Worm (Caenorhabditis elegans) whole organism, late embryonic: Measurements from ENCODE around the gene mel-11.

Source experiments
- ceh-30 ChIP-seq: fragments of 150-350 bp; optimal IDR thresholded peaks from 2 replicates; lab custom pipeline; 2014; ENCODE audit warnings: missing biosample characterization, missing genetic modification characterization
- che-1 ChIP-seq: sonication (generic microtip); optimal IDR thresholded peaks from 2 replicates; lab custom pipeline; 2016; ENCODE audit warnings: mild to moderate bottlenecking, missing genetic modification characterization, missing compliant biosample characterization
- hlh-8 ChIP-seq: sonication (generic microtip); optimal IDR thresholded peaks from 2 replicates; lab custom pipeline; 2016; ENCODE audit warnings: missing genotype, missing genetic modification characterization, missing compliant biosample characterization
- unc-86 ChIP-seq: sonication (generic microtip); optimal IDR thresholded peaks from 2 replicates; lab custom pipeline; 2016; ENCODE audit warnings: missing genetic modification characterization, missing compliant biosample characterization

DNA sequence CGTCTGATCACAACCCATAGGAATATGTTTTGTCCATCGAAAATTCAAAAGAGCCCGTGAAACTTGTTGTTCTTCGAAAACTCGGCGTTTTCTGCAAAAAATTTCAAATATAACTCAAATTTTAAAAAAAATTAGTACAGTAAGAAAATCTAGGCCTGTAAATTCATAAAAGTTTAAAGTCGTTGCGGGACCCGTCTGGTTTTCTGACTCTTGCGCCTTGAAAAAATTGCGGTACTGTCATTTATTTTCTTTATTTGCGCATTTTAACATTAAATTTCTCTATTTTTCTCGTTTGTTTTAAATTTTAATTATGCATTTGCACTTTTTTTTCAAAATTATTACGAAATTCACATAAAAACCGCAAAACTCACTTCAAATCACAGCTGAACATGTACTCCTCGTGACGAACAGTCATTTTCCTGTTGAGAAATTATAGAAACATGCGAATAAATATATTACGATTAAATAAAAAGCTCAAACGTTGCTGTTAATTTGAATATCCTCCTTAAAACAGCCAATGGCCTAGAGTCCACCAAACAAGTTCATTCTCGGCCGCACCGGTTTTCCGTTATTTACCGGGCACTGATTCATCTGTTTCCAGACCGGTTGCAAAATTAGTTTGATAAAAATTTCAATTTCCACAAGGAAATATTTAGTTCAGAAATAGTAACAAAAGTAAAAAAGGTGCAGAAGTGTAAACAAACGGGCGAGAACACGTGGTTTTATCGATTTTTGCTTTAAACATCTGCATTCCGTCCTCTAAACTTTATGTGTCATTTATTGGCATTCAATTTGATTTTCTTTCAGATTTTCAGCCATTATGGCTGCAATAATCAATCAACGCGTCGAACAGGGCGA, 39.0 kb upstream of the mel-11 start, which contains the start of the genes csa-1 and wdfy-2:
- TF ChIP-seq hlh-8 (tag; lab: Kevin White, UChicago) (no peak), che-1 (no peak), ceh-30 (no peak), unc-86 (tag; lab: Kevin White, UChicago) (no peak)
